Worm (Caenorhabditis elegans) whole organism, mixed stage, embryonic: Measurements from ENCODE around the gene C55A6.4.

ENCODE experiments used
- ces-1 ChIP-seq: fragments of 150-350 bp; optimal IDR thresholded peaks from 2 replicates; lab custom pipeline; 2014; ENCODE audit warnings: missing biosample characterization, missing genetic modification reagents, missing genetic modification characterization
- lsy-2 ChIP-seq: fragments of 150-350 bp; optimal IDR thresholded peaks from 2 replicates; lab custom pipeline; 2014; ENCODE audit warnings: missing biosample characterization, missing genetic modification characterization
- mep-1 ChIP-seq: fragments of 150-350 bp; optimal IDR thresholded peaks from 2 replicates; lab custom pipeline; 2017; ENCODE audit warnings: missing biosample characterization, missing genetic modification reagents, missing genetic modification characterization, inconsistent platforms
- mls-2 ChIP-seq: sonication (generic microtip); optimal IDR thresholded peaks from 2 replicates; lab custom pipeline; 2016; ENCODE audit warnings: mild to moderate bottlenecking, missing genetic modification characterization, moderate library complexity, missing compliant biosample characterization
- nhr-12 ChIP-seq: fragments of 150-350 bp; optimal IDR thresholded peaks from 2 replicates; lab custom pipeline; 2014; ENCODE audit warnings: missing biosample characterization, missing genetic modification characterization
- nhr-237 ChIP-seq: fragments of 150-350 bp; optimal IDR thresholded peaks from 2 replicates; lab custom pipeline; 2014; ENCODE audit warnings: missing biosample characterization, missing genetic modification characterization
- sem-2 ChIP-seq: fragments of 200-800 bp; sonication (Bioruptor generic); optimal IDR thresholded peaks from 2 replicates; lab custom pipeline; 2018; ENCODE audit warnings: mild to moderate bottlenecking, missing genetic modification characterization, missing compliant biosample characterization
- snpc-4 ChIP-seq: fragments of 150-350 bp; optimal IDR thresholded peaks from 2 replicates; lab custom pipeline; 2014; ENCODE audit warnings: missing biosample characterization, missing genetic modification characterization
- unc-62 ChIP-seq: fragments of 150-350 bp; optimal IDR thresholded peaks from 2 replicates; lab custom pipeline; 2014; ENCODE audit warnings: missing biosample characterization, missing genetic modification reagents, missing genetic modification characterization

DNA sequence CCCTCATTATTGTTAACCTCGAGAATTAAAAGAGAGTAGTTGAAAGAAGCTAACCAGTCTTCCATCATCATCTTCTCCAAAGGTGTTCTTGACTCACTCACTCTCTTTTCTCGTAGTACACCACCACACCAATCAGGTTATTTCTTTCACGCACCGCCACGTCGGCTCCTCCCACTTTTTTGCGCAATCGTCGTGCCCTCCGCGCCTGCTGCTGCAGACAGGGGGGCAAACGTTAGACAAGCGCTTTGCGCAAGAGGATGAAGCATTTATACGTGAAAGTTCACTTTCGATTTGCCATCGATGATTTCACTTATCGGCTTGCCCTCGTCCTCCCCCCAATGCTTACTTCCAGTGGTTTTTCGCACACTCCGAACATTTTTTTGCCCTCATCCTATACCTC lies 7.6 kb upstream of the C55A6.4 start:
- TF ChIP-seq ces-1 (GFP tag; lab: Kevin White, UChicago), result no peak
- TF ChIP-seq nhr-12 (tag; lab: Kevin White, UChicago), result no peak
- no peak for TF ChIP-seq sem-2 (GFP tag; lab: Kevin White, UChicago)
- TF ChIP-seq lsy-2 (tag; lab: Kevin White, UChicago), result no peak
- TF ChIP-seq unc-62 (GFP tag; lab: Kevin White, UChicago), result no peak
- no peak for TF ChIP-seq snpc-4 (tag; lab: Kevin White, UChicago)
- no peak for TF ChIP-seq mls-2 (tag; lab: Kevin White, UChicago)
- TF ChIP-seq nhr-237 (tag; lab: Kevin White, UChicago), result no peak
- TF ChIP-seq mep-1 (tag; lab: Kevin White, UChicago), result no peak
